Worm (Caenorhabditis elegans) whole organism, L3 larva: Measurements from ENCODE around the gene M110.3.

Experiments
- R02D3.7 ChIP-seq: fragments of 150-350 bp; optimal IDR thresholded peaks from 2 replicates; lab custom pipeline; 2014; ENCODE audit warnings: missing biosample characterization, missing genetic modification characterization
- ZK546.5 ChIP-seq: sonication (generic microtip); optimal IDR thresholded peaks from 2 replicates; lab custom pipeline; 2017; ENCODE audit warnings: missing biosample characterization, missing genetic modification characterization
- ceh-16 ChIP-seq: sonication (generic microtip); optimal IDR thresholded peaks from 2 replicates; lab custom pipeline; 2017; ENCODE audit warnings: missing biosample characterization, missing genetic modification characterization
- ceh-28 ChIP-seq: fragments of 150-350 bp; optimal IDR thresholded peaks from 2 replicates; lab custom pipeline; 2014; ENCODE audit warnings: missing biosample characterization, missing genetic modification reagents, missing genetic modification characterization
- ceh-82 ChIP-seq: fragments of 150-350 bp; optimal IDR thresholded peaks from 2 replicates; lab custom pipeline; 2014; ENCODE audit warnings: missing biosample characterization, missing genetic modification characterization
- daf-12 ChIP-seq: fragments of 150-350 bp; optimal IDR thresholded peaks from 2 replicates; lab custom pipeline; 2014; ENCODE audit warnings: missing biosample characterization, missing genetic modification reagents, missing genetic modification characterization
- egl-27 ChIP-seq: sonication (generic microtip); optimal IDR thresholded peaks from 4 replicates; lab custom pipeline; 2017; ENCODE audit warnings: missing biosample characterization, missing genetic modification reagents, missing genetic modification characterization
- elt-1 ChIP-seq: fragments of 150-350 bp; optimal IDR thresholded peaks from 2 replicates; lab custom pipeline; 2014; ENCODE audit warnings: missing biosample characterization, missing genetic modification characterization
- elt-2 ChIP-seq: sonication (generic microtip); optimal IDR thresholded peaks from 2 replicates; lab custom pipeline; 2016; ENCODE audit warnings: missing genetic modification reagents, mild to moderate bottlenecking, missing genetic modification characterization, missing compliant biosample characterization
- elt-3 ChIP-seq, 3 experiments: fragments of 150-350 bp in 1 of 3; sonication (generic microtip) in 2 of 3; optimal IDR thresholded peaks; 2 replicates in 2 of 3; 4 replicates in 1 of 3; lab custom pipeline; 2014 to 2017; ENCODE audit warnings: missing biosample characterization in 3 of 3, missing genetic modification characterization in 3 of 3
- fkh-10 ChIP-seq: sonication (generic microtip); optimal IDR thresholded peaks from 2 replicates; lab custom pipeline; 2017; ENCODE audit warnings: missing biosample characterization, missing genetic modification reagents, missing genetic modification characterization
- fkh-2 ChIP-seq: fragments of 150-350 bp; optimal IDR thresholded peaks from 2 replicates; lab custom pipeline; 2014; ENCODE audit warnings: missing biosample characterization, missing genetic modification reagents, missing genetic modification characterization
- jun-1 ChIP-seq: fragments of 150-350 bp; optimal IDR thresholded peaks from 2 replicates; lab custom pipeline; 2014; ENCODE audit warnings: missing biosample characterization, missing genetic modification reagents, missing genetic modification characterization
- lin-15B ChIP-seq: fragments of 150-350 bp; optimal IDR thresholded peaks from 2 replicates; lab custom pipeline; 2014; ENCODE audit warnings: missing biosample characterization, missing genetic modification characterization
- lin-39 ChIP-seq: fragments of 150-350 bp; optimal IDR thresholded peaks from 2 replicates; lab custom pipeline; 2018; ENCODE audit warnings: missing biosample characterization, missing genetic modification reagents, missing genetic modification characterization
- lsy-12 ChIP-seq: sonication (generic microtip); optimal IDR thresholded peaks from 2 replicates; lab custom pipeline; 2016; ENCODE audit warnings: mild to moderate bottlenecking, missing genetic modification characterization, missing compliant biosample characterization
- mdl-1 ChIP-seq: fragments of 150-350 bp; optimal IDR thresholded peaks from 2 replicates; lab custom pipeline; 2014; ENCODE audit warnings: missing biosample characterization, missing genetic modification characterization
- mml-1 ChIP-seq: fragments of 150-350 bp; sonication (generic microtip); optimal IDR thresholded peaks from 3 replicates; lab custom pipeline; 2014; ENCODE audit warnings: missing biosample characterization, missing genetic modification characterization
- nfya-1 ChIP-seq: sonication (generic microtip); optimal IDR thresholded peaks from 2 replicates; lab custom pipeline; 2017; ENCODE audit warnings: missing genetic modification characterization, mild to moderate bottlenecking, missing compliant biosample characterization, antibody characterized with exemption, moderate library complexity; ENCODE audit not compliant: insufficient read depth
- nhr-11 ChIP-seq: fragments of 150-350 bp; optimal IDR thresholded peaks from 2 replicates; lab custom pipeline; 2014; ENCODE audit warnings: missing biosample characterization, missing genetic modification characterization
- nhr-12 ChIP-seq: fragments of 150-350 bp; optimal IDR thresholded peaks from 2 replicates; lab custom pipeline; 2014; ENCODE audit warnings: missing biosample characterization, missing genetic modification characterization
- nhr-23 ChIP-seq: fragments of 150-350 bp; optimal IDR thresholded peaks from 2 replicates; lab custom pipeline; 2014; ENCODE audit warnings: missing biosample characterization, missing genetic modification reagents, missing genetic modification characterization
- nhr-237 ChIP-seq: fragments of 150-350 bp; optimal IDR thresholded peaks from 2 replicates; lab custom pipeline; 2014; ENCODE audit warnings: missing biosample characterization, missing genetic modification characterization
- nhr-25 ChIP-seq: sonication (generic microtip); optimal IDR thresholded peaks from 2 replicates; lab custom pipeline; 2017; ENCODE audit warnings: missing biosample characterization, missing genetic modification characterization
- nhr-28 ChIP-seq: fragments of 150-350 bp; optimal IDR thresholded peaks from 2 replicates; lab custom pipeline; 2014; ENCODE audit warnings: missing biosample characterization, missing genetic modification characterization
- nhr-43 ChIP-seq: sonication (generic microtip); optimal IDR thresholded peaks from 2 replicates; lab custom pipeline; 2016; ENCODE audit warnings: mild to moderate bottlenecking, missing genetic modification characterization, missing compliant biosample characterization; ENCODE audit not compliant: poor library complexity, severe bottlenecking
- nhr-67 ChIP-seq: fragments of 150-350 bp; optimal IDR thresholded peaks from 2 replicates; lab custom pipeline; 2014; ENCODE audit warnings: missing biosample characterization, missing genetic modification characterization
- nhr-76 ChIP-seq: fragments of 150-350 bp; sonication (generic microtip); optimal IDR thresholded peaks from 5 replicates; lab custom pipeline; 2014; ENCODE audit warnings: missing biosample characterization, missing genetic modification characterization
- nhr-77 ChIP-seq: fragments of 150-350 bp; optimal IDR thresholded peaks from 2 replicates; lab custom pipeline; 2014; ENCODE audit warnings: missing biosample characterization, missing genetic modification characterization
- pha-4 ChIP-seq: fragments of 150-350 bp; optimal IDR thresholded peaks from 2 replicates; lab custom pipeline; 2014; ENCODE audit warnings: missing biosample characterization, missing genetic modification reagents, missing genetic modification characterization
- pqm-1 ChIP-seq: fragments of 150-350 bp; optimal IDR thresholded peaks from 2 replicates; lab custom pipeline; 2017; ENCODE audit warnings: missing biosample characterization, missing genetic modification characterization, inconsistent platforms
- skn-1 ChIP-seq: fragments of 150-350 bp; optimal IDR thresholded peaks from 2 replicates; lab custom pipeline; 2014; ENCODE audit warnings: missing biosample characterization, missing genetic modification characterization
- unc-39 ChIP-seq: sonication (generic microtip); optimal IDR thresholded peaks from 4 replicates; lab custom pipeline; 2017; ENCODE audit warnings: missing biosample characterization, missing genetic modification characterization
- unc-62 ChIP-seq: fragments of 150-350 bp; sonication (generic microtip); optimal IDR thresholded peaks from 4 replicates; lab custom pipeline; 2014; ENCODE audit warnings: missing biosample characterization, missing genetic modification reagents, missing genetic modification characterization
- zag-1 ChIP-seq: fragments of 150-350 bp; optimal IDR thresholded peaks from 2 replicates; lab custom pipeline; 2014; ENCODE audit warnings: missing biosample characterization, missing genetic modification characterization
- ztf-11 ChIP-seq: fragments of 150-350 bp; optimal IDR thresholded peaks from 2 replicates; lab custom pipeline; 2014; ENCODE audit warnings: missing biosample characterization, missing genetic modification characterization
- ztf-4 ChIP-seq: fragments of 150-350 bp; optimal IDR thresholded peaks from 2 replicates; lab custom pipeline; 2014; ENCODE audit warnings: missing biosample characterization, missing genetic modification characterization

Gene M110.3

ce11 chrII:8205612-8206011 lies 10.8 kb downstream of the M110.3 start:
- no peak for TF ChIP-seq nhr-67 (tag; lab: Kevin White, UChicago)
- TF ChIP-seq daf-12 = no peak
- TF ChIP-seq mdl-1 (tag; lab: Kevin White, UChicago) = no peak
- peak; percentile 63 for TF ChIP-seq elt-2
- no peak for TF ChIP-seq elt-1 (tag; lab: Kevin White, UChicago)
- no peak for TF ChIP-seq zag-1 (tag; lab: Kevin White, UChicago)
- no peak for TF ChIP-seq ztf-4
- TF ChIP-seq pqm-1 (tag; lab: Kevin White, UChicago) = peak; percentile 2
- TF ChIP-seq lin-15B (tag; lab: Kevin White, UChicago) = no peak
- TF ChIP-seq unc-39 (tag; lab: Kevin White, UChicago) = no peak
- TF ChIP-seq lin-39 = no peak
- TF ChIP-seq ztf-11 (tag; lab: Kevin White, UChicago) = no peak
- TF ChIP-seq mml-1 = no peak
- TF ChIP-seq nhr-12 = no peak
- peak; percentile 40 for TF ChIP-seq skn-1 (tag; lab: Kevin White, UChicago)
- TF ChIP-seq pha-4 (tag; lab: Kevin White, UChicago) = peak; percentile 18

ce11 chrII:8204039-8204438 lies 12.4 kb downstream of the M110.3 start, which contains the start of gene col-76:
col-76 (plus strand) TSS chrII:8204339.
- TF ChIP-seq nhr-77 = no peak
- no peak for TF ChIP-seq ZK546.5 (tag; lab: Kevin White, UChicago)

ce11 chrII:8199803-8200202 lies 16.6 kb downstream of the M110.3 start:
- TF ChIP-seq nhr-25 (tag; lab: Kevin White, UChicago) = peak; percentile 62
- no peak for TF ChIP-seq lsy-12
- TF ChIP-seq nfya-1 (tag; lab: Kevin White, UChicago) = no peak
- TF ChIP-seq, all 47 proteins: peak for 1

ce11 chrII:8198503-8198902 lies 17.9 kb downstream of the M110.3 start, which contains the start of gene qua-1:
qua-1 (plus strand) TSS chrII:8198803.
- TF ChIP-seq elt-3 (tag; optimal IDR thresholded peaks at IDR 0.05; lab: Kevin White, UChicago) (no peak), ceh-16 (no peak), pha-4 (tag; lab: Kevin White, UChicago) (no peak), nhr-237 (no peak), egl-27 (tag; lab: Kevin White, UChicago) (no peak), mml-1 (no peak), nhr-23 (tag; lab: Kevin White, UChicago) (no peak), fkh-2 (no peak), ceh-28 (tag; lab: Kevin White, UChicago) (no peak), jun-1 (tag; lab: Kevin White, UChicago) (no peak), skn-1 (tag; lab: Kevin White, UChicago) (no peak), lin-39 (no peak), nhr-67 (tag; lab: Kevin White, UChicago) (no peak), fkh-10 (GFP tag; lab: Kevin White, UChicago) (no peak), unc-62 (GFP tag; lab: Kevin White, UChicago) (no peak)

DNA sequence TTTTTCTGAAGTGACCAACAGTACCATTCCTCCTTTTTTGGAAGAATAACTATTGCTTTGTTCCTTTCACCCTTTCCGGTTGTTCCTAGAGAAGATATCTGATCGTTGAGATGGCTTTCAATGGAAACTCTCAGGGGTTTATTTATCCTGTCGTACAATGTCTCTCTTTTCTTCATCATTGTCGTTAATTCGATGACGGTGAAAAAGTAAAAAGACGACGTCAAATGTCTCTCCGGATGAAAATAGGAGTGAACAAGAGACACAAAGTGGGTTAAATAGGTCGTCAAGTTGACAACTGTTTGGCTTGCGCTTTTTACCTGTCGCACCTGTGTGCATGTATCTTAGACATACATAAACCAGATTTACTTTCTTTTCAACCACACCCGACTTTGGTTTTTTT lies 22.5 kb downstream of the M110.3 start:
- TF ChIP-seq lin-15B (tag; lab: Kevin White, UChicago) (no peak), nhr-12 (no peak), skn-1 (tag; lab: Kevin White, UChicago) (no peak), nfya-1 (tag; lab: Kevin White, UChicago) (no peak), mdl-1 (tag; lab: Kevin White, UChicago) (no peak), R02D3.7 (tag; lab: Kevin White, UChicago) (no peak), fkh-2 (no peak), ztf-4 (no peak), nhr-77 (no peak), fkh-10 (GFP tag; lab: Kevin White, UChicago) (no peak), nhr-76 (tag; lab: Kevin White, UChicago) (no peak)

- TF ChIP-seq daf-12 = no peak
- TF ChIP-seq ceh-16 = no peak
- no peak for TF ChIP-seq nhr-43 (tag; lab: Kevin White, UChicago)
- TF ChIP-seq lin-15B (tag; lab: Kevin White, UChicago) = no peak
- TF ChIP-seq zag-1 (tag; lab: Kevin White, UChicago) = no peak
- no peak for TF ChIP-seq unc-62 (GFP tag; lab: Kevin White, UChicago)
- TF ChIP-seq nhr-11 = no peak
- no peak for TF ChIP-seq nhr-76 (tag; lab: Kevin White, UChicago)
- TF ChIP-seq nhr-28 (tag; lab: Kevin White, UChicago) = no peak
- no peak for TF ChIP-seq ceh-82 (tag; lab: Kevin White, UChicago)
These were observed 23.3 kb downstream of the M110.3 start, which contains the start of gene T05C12.9 for ce11 chrII:8193126-8193525. T05C12.9 (minus strand) TSS chrII:8193226.
